Worm (Caenorhabditis elegans): Measurements from ENCODE around the gene maa-1.

- TF ChIP-seq ztf-11 (tag; optimal IDR thresholded peaks at IDR 0.05): no peak
- TF ChIP-seq snpc-4 (tag; optimal IDR thresholded peaks at IDR 0.05): no peak
- no peak for TF ChIP-seq nhr-11 (tag; optimal IDR thresholded peaks at IDR 0.05)
- TF ChIP-seq nhr-111 (GFP tag; optimal IDR thresholded peaks at IDR 0.05): no peak
- no peak for TF ChIP-seq ama-1 (optimal IDR thresholded peaks at IDR 0.05)
- no peak for TF ChIP-seq daf-12 (tag; optimal IDR thresholded peaks at IDR 0.05)
- no peak for TF ChIP-seq spr-3 (GFP tag; optimal IDR thresholded peaks at IDR 0.05)
- TF ChIP-seq dpl-1 (GFP tag; optimal IDR thresholded peaks at IDR 0.05): no peak
- TF ChIP-seq vab-7 (GFP tag; IDR thresholded peaks at IDR 0.05): no peak
Observed at ce11 chrIII:11824088-11824487, 1.8 kb upstream of the maa-1 start.

Data from whole organism, L4 larva.